Fruit fly (Drosophila melanogaster): Measurements from ENCODE around the gene Ccp84Ag.

Ccp84Ag gene

dm6 chr3R:6678480-6678879 lies 8.0 kb upstream of the Ccp84Ag start, which contains the start of gene lab:
Gene lab (minus strand): TSS chr3R:6678590.
- no peak for TF ChIP-seq CG17801 (GFP tag; optimal IDR thresholded peaks at IDR 0.05; ENCODE audit: partially characterized antibody)

DNA sequence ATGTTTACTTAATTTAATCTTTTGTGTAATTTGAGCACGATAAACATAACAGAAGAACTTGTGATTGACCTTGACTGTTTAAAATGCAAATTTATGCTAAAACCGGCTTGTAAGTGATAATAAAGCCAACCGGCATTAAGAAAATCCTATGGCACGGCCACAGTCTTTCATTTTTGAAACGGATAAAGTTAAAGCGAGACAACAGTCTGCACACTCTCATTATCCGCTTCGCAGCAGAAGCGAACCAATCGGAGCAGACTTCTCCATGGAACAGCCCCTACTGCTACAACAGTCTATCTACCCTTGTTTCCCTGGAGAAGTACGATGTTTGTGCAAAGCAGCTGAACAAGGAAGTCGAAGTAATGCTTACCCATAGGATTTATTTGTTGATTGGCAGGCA lies 3.4 kb upstream of the Ccp84Ag start:
- TF ChIP-seq CG17801 (GFP tag; optimal IDR thresholded peaks at IDR 0.05; ENCODE audit: partially characterized antibody), result no peak

DNA sequence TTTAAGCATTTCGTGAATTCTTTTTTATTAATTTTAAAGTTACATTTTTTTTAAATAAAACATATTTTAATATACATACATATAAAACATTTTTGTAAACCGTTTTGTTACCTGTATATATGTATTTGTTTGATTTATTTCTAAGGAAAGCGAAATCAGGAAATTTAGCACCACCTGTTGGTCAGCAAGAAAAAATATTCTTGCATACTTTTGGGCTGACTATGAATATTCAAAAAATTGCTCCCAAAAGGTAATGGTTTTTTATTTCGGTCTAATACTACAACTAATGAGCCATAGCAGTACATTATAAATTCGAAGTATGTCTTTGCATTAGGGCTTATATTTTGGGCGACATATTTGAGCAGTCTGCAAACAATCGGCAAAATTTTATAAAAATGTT lies 2.9 kb upstream of the Ccp84Ag start:
- no peak for TF ChIP-seq CG17801 (GFP tag; optimal IDR thresholded peaks at IDR 0.05; ENCODE audit: partially characterized antibody)

DNA sequence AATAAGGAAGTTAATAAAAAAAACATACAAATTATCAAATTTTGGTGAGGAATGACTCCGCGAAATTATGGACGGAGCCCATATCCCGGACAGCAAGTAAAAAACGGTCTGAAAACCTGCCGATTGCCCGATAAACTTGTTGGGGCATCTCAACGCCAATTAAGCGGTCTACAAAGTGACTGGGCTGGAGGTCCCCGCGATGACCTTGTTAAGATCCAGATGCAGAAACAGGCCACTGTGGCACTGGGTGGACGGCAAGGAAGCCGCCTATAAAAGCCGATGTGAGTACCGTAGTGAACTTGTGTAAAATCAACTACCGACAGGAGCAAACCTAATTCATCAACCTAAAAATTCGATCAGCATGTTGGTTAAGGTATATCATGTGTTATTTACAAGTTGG lies 2.4 kb upstream of the Ccp84Ag start, which contains the start of gene Edg84A:
Gene Edg84A (plus strand): TSS at position 301 of the 400 bp plus-strand sequence.
- no peak for TF ChIP-seq CG17801 (GFP tag; optimal IDR thresholded peaks at IDR 0.05; ENCODE audit: partially characterized antibody)

DNA sequence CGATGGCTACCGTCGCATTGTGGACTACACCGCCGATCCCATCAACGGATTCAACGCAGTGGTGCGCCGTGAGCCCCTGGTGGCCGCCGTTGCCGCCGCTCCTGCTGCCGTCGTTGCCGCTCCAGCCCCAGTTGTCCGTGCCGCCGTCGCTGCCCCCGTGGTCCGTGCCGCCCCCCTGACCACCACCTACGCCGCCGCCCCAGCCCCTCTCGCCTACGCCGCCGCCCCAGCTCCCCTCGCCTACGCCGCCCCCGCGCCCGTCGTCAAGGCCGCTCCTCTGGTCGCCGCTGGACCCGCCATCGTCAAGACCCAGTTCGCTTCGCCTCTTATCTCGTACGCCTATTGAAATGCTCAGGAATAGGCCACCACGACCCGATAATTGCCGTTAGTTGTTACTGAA lies 691 bp downstream of the Ccp84Ag start:
- TF ChIP-seq CG17801 (GFP tag; optimal IDR thresholded peaks at IDR 0.05; ENCODE audit: partially characterized antibody), result no peak

dm6 chr3R:6688160-6688559 lies 1.6 kb downstream of the Ccp84Ag start:
- TF ChIP-seq CG17801 (GFP tag; optimal IDR thresholded peaks at IDR 0.05; ENCODE audit: partially characterized antibody), result no peak

dm6 chr3R:6690139-6690538 lies 3.6 kb downstream of the Ccp84Ag start, which contains the start of gene Ccp84Af:
Gene Ccp84Af (minus strand): TSS chr3R:6690239.
- TF ChIP-seq CG17801 (GFP tag; optimal IDR thresholded peaks at IDR 0.05; ENCODE audit: partially characterized antibody), result no peak

DNA sequence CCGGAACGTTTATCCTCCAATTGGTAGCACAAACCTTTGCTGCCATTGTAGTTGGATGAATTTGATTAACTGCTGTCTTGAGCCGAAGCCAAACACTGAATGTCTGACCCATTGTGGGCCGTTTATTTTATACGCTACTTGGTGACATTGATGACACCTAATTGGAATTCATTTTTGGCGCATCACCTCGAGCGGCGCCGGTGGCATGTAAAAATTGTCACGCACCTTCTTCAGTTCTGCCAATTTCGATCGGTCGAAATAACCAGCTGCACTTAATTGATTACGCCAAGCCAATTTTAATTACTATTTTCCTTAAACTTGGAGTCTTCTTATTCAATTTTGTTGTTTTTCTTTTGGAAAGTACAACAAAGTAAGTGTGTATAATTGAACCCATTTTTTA lies 5.1 kb downstream of the Ccp84Ag start, which contains the start of gene Ccp84Ae:
Gene Ccp84Ae (minus strand): TSS at position 101 of the 400 bp plus-strand sequence.
- no peak for TF ChIP-seq CG17801 (GFP tag; optimal IDR thresholded peaks at IDR 0.05; ENCODE audit: partially characterized antibody)

- TF ChIP-seq CG17801 (GFP tag; optimal IDR thresholded peaks at IDR 0.05; ENCODE audit: partially characterized antibody), result no peak
Measured at dm6 chr3R:6692432-6692831, 5.9 kb downstream of the Ccp84Ag start, which contains the start of gene Ccp84Ad. Gene Ccp84Ad (plus strand): TSS chr3R:6692732.

DNA sequence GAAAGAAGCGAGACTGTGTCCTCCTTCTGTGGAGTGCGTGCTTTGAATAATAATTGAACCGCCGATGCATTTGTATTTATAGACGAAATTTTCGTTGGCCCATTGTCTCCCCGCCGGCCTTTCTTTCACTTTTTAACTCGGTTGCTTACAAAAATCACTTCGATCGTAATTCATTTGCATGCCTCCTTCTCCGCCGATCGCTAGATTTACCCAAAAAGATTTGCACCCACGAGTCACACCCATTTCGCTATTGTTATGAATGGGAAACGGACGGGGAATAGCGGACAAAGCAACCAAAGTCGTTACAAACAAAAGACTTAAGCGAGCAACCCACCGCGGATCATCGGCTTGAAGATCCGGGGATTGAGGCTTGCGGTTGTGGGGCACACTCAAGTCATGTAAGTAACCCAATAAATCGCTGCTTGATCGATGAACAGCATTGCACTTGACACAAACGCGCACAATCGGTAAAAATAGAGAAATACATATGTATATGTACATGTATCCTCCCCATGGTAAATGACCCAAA lies 9.8 kb downstream of the Ccp84Ag start, which contains the start of gene Ccp84Ac:
Gene Ccp84Ac (minus strand): TSS at position 51 of the 529 bp plus-strand sequence.
- no peak for TF ChIP-seq CG17801 (GFP tag; optimal IDR thresholded peaks at IDR 0.05; ENCODE audit: partially characterized antibody)

dm6 chr3R:6702777-6703176 lies 16.2 kb downstream of the Ccp84Ag start, which contains the start of gene Ccp84Ab:
Gene Ccp84Ab (minus strand): TSS chr3R:6702877.
- no peak for TF ChIP-seq CG17801 (GFP tag; optimal IDR thresholded peaks at IDR 0.05; ENCODE audit: partially characterized antibody)

DNA sequence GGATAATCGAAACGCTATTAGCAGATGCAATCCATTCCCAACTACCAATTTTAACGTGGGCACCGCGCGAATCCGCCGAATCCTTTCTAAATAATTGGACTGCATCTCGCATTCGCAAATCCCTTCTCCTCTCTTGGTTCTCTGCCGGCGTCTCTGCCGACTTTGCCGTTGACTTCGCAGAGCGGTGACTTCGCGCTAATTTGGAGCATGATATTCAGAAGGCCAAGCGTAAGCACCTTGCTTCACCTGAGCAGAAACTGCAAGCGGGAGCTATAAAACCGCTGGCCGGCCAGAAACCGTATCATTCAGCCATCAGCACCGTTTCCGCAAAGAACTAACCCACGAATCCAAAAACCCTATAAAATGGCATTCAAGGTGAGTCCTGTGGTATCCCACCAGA lies 17.3 kb downstream of the Ccp84Ag start, which contains the start of gene Ccp84Aa:
Gene Ccp84Aa (plus strand): TSS at position 301 of the 400 bp plus-strand sequence.
- TF ChIP-seq CG17801 (GFP tag; optimal IDR thresholded peaks at IDR 0.05; ENCODE audit: partially characterized antibody), result no peak

- TF ChIP-seq CG17801 (GFP tag; optimal IDR thresholded peaks at IDR 0.05; ENCODE audit: partially characterized antibody), result no peak
Measured at dm6 chr3R:6706327-6706726, 19.8 kb downstream of the Ccp84Ag start.

DNA sequence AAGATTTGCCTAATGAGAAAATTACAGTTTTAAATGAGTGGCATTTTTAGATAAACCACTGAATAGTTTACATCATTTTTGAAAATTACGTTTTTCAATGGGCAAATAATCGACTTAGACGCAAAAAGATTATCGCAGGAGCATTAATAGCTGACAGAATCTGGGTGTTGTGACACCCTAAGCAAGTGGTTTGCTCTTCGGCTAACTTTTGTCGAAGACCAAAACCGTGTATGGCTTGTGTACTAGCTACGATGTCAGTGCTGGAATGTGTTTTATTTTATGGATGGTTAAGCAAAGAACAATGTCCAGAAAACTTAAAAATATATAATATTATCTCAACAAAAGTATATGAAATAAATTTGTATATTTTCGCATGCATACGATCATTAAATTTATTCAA lies 22.3 kb downstream of the Ccp84Ag start:
- no peak for TF ChIP-seq CG17801 (GFP tag; optimal IDR thresholded peaks at IDR 0.05; ENCODE audit: partially characterized antibody)

- TF ChIP-seq CG17801 (GFP tag; optimal IDR thresholded peaks at IDR 0.05; ENCODE audit: partially characterized antibody), result no peak
Measured at dm6 chr3R:6723537-6724171, 37.1 kb downstream of the Ccp84Ag start.

- no peak for TF ChIP-seq CG17801 (GFP tag; optimal IDR thresholded peaks at IDR 0.05; ENCODE audit: partially characterized antibody)
Measured at dm6 chr3R:6726119-6726518, 39.6 kb downstream of the Ccp84Ag start.
